Fruit fly (Drosophila melanogaster) whole organism, embryonic: ENCODE data around the gene CG15414.
A peak's percentile ranks its signal among the peaks of the same experiment; 100 is the strongest.

Source experiments
- ATbp ChIP-seq: fragments of 200-800 bp; sonication (Bioruptor generic); optimal IDR thresholded peaks from 2 replicates; lab custom pipeline; 2017; ENCODE audit warnings: missing biosample characterization, mild to moderate bottlenecking, missing genetic modification characterization, missing genetic modification reagents
- B-H1 ChIP-seq: fragments of 200-800 bp; sonication (Bioruptor generic); IDR thresholded peaks from 3 replicates; pipeline ENCODE4 v1.3.6; 2022; ENCODE audit warnings: missing biosample characterization, missing genetic modification characterization
- Blimp-1 ChIP-seq: fragments of 200-800 bp; sonication (Bioruptor generic); optimal IDR thresholded peaks from 3 replicates; lab custom pipeline; 2018; ENCODE audit warnings: missing biosample characterization, missing genetic modification characterization, mild to moderate bottlenecking, moderate library complexity, missing genetic modification reagents
- C15 ChIP-seq: fragments of 200-800 bp; sonication (Bioruptor generic); IDR thresholded peaks from 3 replicates; pipeline ENCODE4 v1.3.6; 2022; ENCODE audit warnings: missing biosample characterization, missing genetic modification characterization
- CG10274 ChIP-seq: fragments of 200-800 bp; sonication (Bioruptor generic); optimal IDR thresholded peaks from 3 replicates; lab custom pipeline; 2017; ENCODE audit warnings: missing biosample characterization, mild to moderate bottlenecking, missing genetic modification characterization
- CG10321 ChIP-seq: fragments of 200-800 bp; sonication (Bioruptor generic); IDR thresholded peaks from 2 replicates; pipeline ENCODE4 v1.3.6; 2022; ENCODE audit warnings: missing biosample characterization, missing genetic modification characterization
- CG10654 ChIP-seq: fragments of 200-800 bp; sonication (Bioruptor generic); optimal IDR thresholded peaks from 2 replicates; lab custom pipeline; 2016; ENCODE audit warnings: missing biosample characterization, missing genetic modification characterization
- CG11085 ChIP-seq: fragments of 200-800 bp; sonication (Bioruptor generic); IDR thresholded peaks from 2 replicates; pipeline ENCODE4 v1.3.6; 2022; ENCODE audit warnings: missing biosample characterization, missing genetic modification characterization
- CG11093 ChIP-seq: fragments of 200-800 bp; sonication (Bioruptor generic); IDR thresholded peaks from 3 replicates; pipeline ENCODE4 v1.3.6; 2022; ENCODE audit warnings: missing biosample characterization, missing genetic modification characterization
- CG11504 ChIP-seq: fragments of 200-800 bp; sonication (Bioruptor generic); optimal IDR thresholded peaks from 3 replicates; lab custom pipeline; 2019; ENCODE audit warnings: missing biosample characterization, mild to moderate bottlenecking, missing genetic modification characterization, moderate library complexity
- CG12071 ChIP-seq: fragments of 200-800 bp; sonication (Bioruptor generic); optimal IDR thresholded peaks from 3 replicates; lab custom pipeline; 2018; ENCODE audit warnings: missing biosample characterization, mild to moderate bottlenecking, missing genetic modification characterization
- CG12942 ChIP-seq: fragments of 200-800 bp; sonication (Bioruptor generic); optimal IDR thresholded peaks from 3 replicates; lab custom pipeline; 2016; ENCODE audit warnings: missing biosample characterization, missing genetic modification characterization
- CG13624 ChIP-seq: fragments of 200-800 bp; sonication (Bioruptor generic); optimal IDR thresholded peaks from 2 replicates; lab custom pipeline; 2016; ENCODE audit warnings: missing biosample characterization, missing genetic modification characterization
- CG14965 ChIP-seq: fragments of 200-800 bp; sonication (Bioruptor generic); optimal IDR thresholded peaks from 2 replicates; lab custom pipeline; 2016; ENCODE audit warnings: missing biosample characterization, missing genetic modification characterization, borderline replicate concordance
- CG31388 ChIP-seq: fragments of 200-800 bp; sonication (Bioruptor generic); optimal IDR thresholded peaks from 2 replicates; lab custom pipeline; 2016; ENCODE audit warnings: missing biosample characterization, missing genetic modification characterization
- CG32772 ChIP-seq: fragments of 200-800 bp; sonication (Bioruptor generic); IDR thresholded peaks from 2 replicates; pipeline ENCODE4 v1.3.6; 2022; ENCODE audit warnings: missing biosample characterization, missing genetic modification characterization
- CG33557 ChIP-seq: fragments of 200-800 bp; sonication (Bioruptor generic); optimal IDR thresholded peaks from 2 replicates; lab custom pipeline; 2019; ENCODE audit warnings: missing biosample characterization, mild to moderate bottlenecking, missing genetic modification characterization, moderate library complexity
- CG4328 ChIP-seq: fragments of 200-800 bp; sonication (Bioruptor generic); optimal IDR thresholded peaks from 3 replicates; lab custom pipeline; 2017; ENCODE audit warnings: missing biosample characterization, missing genetic modification reagents, missing genetic modification characterization
- CG6791 ChIP-seq: fragments of 200-800 bp; sonication (Bioruptor generic); IDR thresholded peaks from 3 replicates; pipeline ENCODE4 v1.3.6; 2022; ENCODE audit warnings: missing biosample characterization, missing genetic modification characterization; ENCODE audit not compliant: partially characterized antibody
- CG7372 ChIP-seq: fragments of 200-800 bp; sonication (Bioruptor generic); IDR thresholded peaks from 2 replicates; pipeline ENCODE4 v1.3.6; 2022; ENCODE audit warnings: missing biosample characterization, missing genetic modification characterization
- CG8290 ChIP-seq, 3 experiments: fragments of 200-800 bp; sonication (Bioruptor generic); optimal IDR thresholded peaks; 2 replicates each; lab custom pipeline; 2016 to 2019; ENCODE audit warnings: missing biosample characterization in 3 of 3, missing genetic modification characterization in 3 of 3, mild to moderate bottlenecking in 2 of 3, moderate library complexity in 1 of 3
- CG9817 ChIP-seq: fragments of 200-800 bp; sonication (Bioruptor generic); optimal IDR thresholded peaks from 2 replicates; lab custom pipeline; 2018; ENCODE audit warnings: missing biosample characterization, mild to moderate bottlenecking, missing genetic modification characterization, moderate library complexity
- Chrac-16 ChIP-seq: fragments of 200-800 bp; sonication (Bioruptor generic); optimal IDR thresholded peaks from 3 replicates; lab custom pipeline; 2016; ENCODE audit warnings: missing biosample characterization, missing genetic modification characterization
- CoRest ChIP-seq: fragments of 200-800 bp; sonication (Bioruptor generic); optimal IDR thresholded peaks from 3 replicates; lab custom pipeline; 2018; ENCODE audit warnings: missing biosample characterization, mild to moderate bottlenecking, missing genetic modification characterization, moderate library complexity
- Dref ChIP-seq: fragments of 200-800 bp; sonication (Bioruptor generic); IDR thresholded peaks from 2 replicates; pipeline ENCODE4 v1.3.6; 2022; ENCODE audit warnings: missing biosample characterization, missing genetic modification characterization
- HLH54F ChIP-seq: fragments of 200-800 bp; sonication (Bioruptor generic); optimal IDR thresholded peaks from 3 replicates; lab custom pipeline; 2016; ENCODE audit warnings: missing biosample characterization, missing genetic modification characterization
- Hmr ChIP-seq: fragments of 200-800 bp; sonication (Bioruptor generic); optimal IDR thresholded peaks from 3 replicates; lab custom pipeline; 2017; ENCODE audit warnings: mild to moderate bottlenecking, missing biosample characterization, missing genetic modification reagents, missing genetic modification characterization
- Lpt ChIP-seq: fragments of >200 bp; optimal IDR thresholded peaks from 2 replicates; lab custom pipeline; 2018; ENCODE audit warnings: missing biosample characterization, missing genetic modification characterization
- NFAT ChIP-seq: fragments of 200-800 bp; sonication (Bioruptor generic); IDR thresholded peaks from 2 replicates; pipeline ENCODE4 v1.3.6; 2022; ENCODE audit warnings: missing biosample characterization, missing genetic modification characterization
- Trl ChIP-seq, 3 experiments: fragments of >200 bp in 2 of 3; fragments of 200-800 bp in 1 of 3; sonication (Bioruptor generic) in 1 of 3; optimal IDR thresholded peaks; 2 replicates in 1 of 3; 3 replicates in 2 of 3; lab custom pipeline; 2016 to 2017; ENCODE audit warnings: missing biosample characterization in 1 of 3, missing genetic modification characterization in 1 of 3
- YL-1 ChIP-seq: fragments of 200-800 bp; sonication (Bioruptor generic); optimal IDR thresholded peaks from 3 replicates; lab custom pipeline; 2017; ENCODE audit warnings: missing biosample characterization, mild to moderate bottlenecking, missing genetic modification characterization
- abd-A ChIP-seq: fragments of 200-800 bp; sonication (Bioruptor generic); optimal IDR thresholded peaks from 3 replicates; lab custom pipeline; 2019; ENCODE audit warnings: missing biosample characterization, mild to moderate bottlenecking, missing genetic modification characterization, moderate library complexity
- aop ChIP-seq: fragments of 200-800 bp; sonication (Bioruptor generic); IDR thresholded peaks from 2 replicates; pipeline ENCODE4 v1.3.6; 2022; ENCODE audit warnings: missing biosample characterization, missing genetic modification characterization
- az2 ChIP-seq: fragments of 200-800 bp; sonication (Bioruptor generic); optimal IDR thresholded peaks from 3 replicates; lab custom pipeline; 2016; ENCODE audit warnings: missing biosample characterization, missing genetic modification characterization
- ewg ChIP-seq: fragments of 200-800 bp; sonication (Bioruptor generic); optimal IDR thresholded peaks from 3 replicates; lab custom pipeline; 2017; ENCODE audit warnings: mild to moderate bottlenecking, missing biosample characterization, missing genetic modification reagents, missing genetic modification characterization
- gsb ChIP-seq: fragments of 200-800 bp; sonication (Bioruptor generic); IDR thresholded peaks from 2 replicates; pipeline ENCODE4 v1.3.6; 2022; ENCODE audit warnings: missing biosample characterization, missing genetic modification characterization
- gsb-n ChIP-seq: fragments of 200-800 bp; sonication (Bioruptor generic); optimal IDR thresholded peaks from 3 replicates; lab custom pipeline; 2018; ENCODE audit warnings: missing biosample characterization, mild to moderate bottlenecking, missing genetic modification characterization
- ham ChIP-seq: fragments of 200-800 bp; sonication (Bioruptor generic); IDR thresholded peaks from 2 replicates; pipeline ENCODE4 v1.3.6; 2022; ENCODE audit warnings: missing biosample characterization, missing genetic modification characterization
- hbn ChIP-seq: fragments of 200-800 bp; sonication (Bioruptor generic); IDR thresholded peaks from 2 replicates; pipeline ENCODE4 v1.3.6; 2022; ENCODE audit warnings: missing biosample characterization, missing genetic modification characterization; ENCODE audit not compliant: partially characterized antibody
- hkb ChIP-seq, 2 experiments: fragments of 200-800 bp in 1 of 2; fragments of >200 bp in 1 of 2; sonication (Bioruptor generic) in 1 of 2; IDR thresholded peaks in 1 of 2; optimal IDR thresholded peaks in 1 of 2; 2 replicates each; pipeline versions ENCODE4 v1.3.6 to Lab custom; 2017 to 2022; ENCODE audit warnings: missing biosample characterization in 1 of 2, missing genetic modification characterization in 1 of 2
- inv ChIP-seq: fragments of 200-800 bp; sonication (Bioruptor generic); IDR thresholded peaks from 2 replicates; pipeline ENCODE4 v1.3.6; 2022; ENCODE audit warnings: missing biosample characterization, missing genetic modification characterization; ENCODE audit not compliant: partially characterized antibody
- lmd ChIP-seq: fragments of 200-800 bp; sonication (Bioruptor generic); IDR thresholded peaks from 2 replicates; pipeline ENCODE4 v1.3.6; 2022; ENCODE audit warnings: missing biosample characterization, missing genetic modification characterization
- nerfin-1 ChIP-seq: fragments of 200-800 bp; sonication (Bioruptor generic); optimal IDR thresholded peaks from 3 replicates; lab custom pipeline; 2019; ENCODE audit warnings: missing biosample characterization, mild to moderate bottlenecking, missing genetic modification characterization, moderate library complexity
- pum ChIP-seq: fragments of 200-800 bp; sonication (Bioruptor generic); optimal IDR thresholded peaks from 2 replicates; lab custom pipeline; 2016; ENCODE audit warnings: missing biosample characterization, missing genetic modification characterization
- slbo ChIP-seq: fragments of 200-800 bp; sonication (Bioruptor generic); IDR thresholded peaks from 2 replicates; pipeline ENCODE4 v1.3.6; 2022; ENCODE audit warnings: missing biosample characterization, missing genetic modification characterization
- sr ChIP-seq: fragments of 200-800 bp; sonication (Bioruptor generic); IDR thresholded peaks from 3 replicates; pipeline ENCODE4 v1.3.6; 2022; ENCODE audit warnings: missing biosample characterization, missing genetic modification characterization
- sug ChIP-seq: fragments of 200-800 bp; optimal IDR thresholded peaks from 2 replicates; lab custom pipeline; 2019; ENCODE audit warnings: missing biosample characterization, mild to moderate bottlenecking, missing genetic modification characterization, moderate library complexity
- ttk ChIP-seq: fragments of 200-800 bp; sonication (Bioruptor generic); IDR thresholded peaks from 2 replicates; pipeline ENCODE4 v2.1.2; 2022; ENCODE audit warnings: missing biosample characterization, missing genetic modification characterization

Gene CG15414

dm6 chr2L:3477057-3477755, 13.7 kb downstream of the CG15414 start (continued):
- TF ChIP-seq CG4328 (GFP tag; lab: Kevin White, UChicago) (no peak), YL-1 (GFP tag; lab: Kevin White, UChicago) (no peak), gsb-n (no peak), CG10274 (no peak), C15 (GFP tag; lab: Robert Waterston, UW) (no peak), CG11504 (tag; lab: Kevin White, UChicago) (peak; percentile 62), CG12942 (peak; percentile 47), nerfin-1 (no peak), gsb (no peak), Hmr (GFP tag; lab: Kevin White, UChicago) (peak; percentile 28), hkb (optimal IDR thresholded peaks at IDR 0.05; lab: Kevin White, UChicago) (no peak), hkb (GFP tag; IDR thresholded peaks at IDR 0.05; lab: Robert Waterston, UW) (no peak), HLH54F (GFP tag; lab: Kevin White, UChicago) (peak; percentile 51), slbo (GFP tag; lab: Robert Waterston, UW) (peak; percentile 50; the same call in 1 of the 2 replicates), CG10654 (GFP tag; lab: Kevin White, UChicago) (peak; percentile 13), Dref (no peak), CG11093 (GFP tag; lab: Robert Waterston, UW) (no peak), ham (no peak), Trl (optimal IDR thresholded peaks at IDR 0.05; lab: Kevin White, UChicago) (no peak), Trl (GFP tag; optimal IDR thresholded peaks at IDR 0.05; lab: Kevin White, UChicago) (no peak), CG9817 (tag; lab: Kevin White, UChicago) (peak; percentile 39), CoRest (tag; lab: Kevin White, UChicago) (peak; percentile 65), B-H1 (GFP tag; lab: Robert Waterston, UW) (peak; percentile 27; the same call in 1 of the 3 replicates), CG7372 (GFP tag; lab: Robert Waterston, UW) (no peak), CG6791 (0 out of 3 replicates have a peak, but pooled peaks have one; percentile 14), CG31388 (GFP tag; lab: Kevin White, UChicago) (no peak), ATbp (GFP tag; lab: Kevin White, UChicago) (no peak), NFAT (GFP tag; lab: Robert Waterston, UW) (no peak), az2 (GFP tag; lab: Kevin White, UChicago) (peak; percentile 44), CG14965 (GFP tag; lab: Kevin White, UChicago) (no peak), Chrac-16 (GFP tag; lab: Kevin White, UChicago) (no peak), hbn (no peak)

dm6 chr2L:3476399-3477056, 14.3 kb downstream of the CG15414 start:
- TF ChIP-seq inv (GFP tag; lab: Robert Waterston, UW): no peak
- peak; percentile 81 for TF ChIP-seq ewg
- TF ChIP-seq aop (GFP tag; lab: Robert Waterston, UW): no peak
- TF ChIP-seq Lpt (GFP tag; lab: Kevin White, UChicago): no peak
- TF ChIP-seq CG33557 (GFP tag; lab: Kevin White, UChicago): peak; percentile 45
- peak; percentile 42 for TF ChIP-seq abd-A (tag; lab: Kevin White, UChicago)
- peak; percentile 34 to 49 for TF ChIP-seq Trl (optimal IDR thresholded peaks at IDR 0.05; lab: Kevin White, UChicago)
- TF ChIP-seq Trl (GFP tag; optimal IDR thresholded peaks at IDR 0.05; lab: Kevin White, UChicago): no peak
- TF ChIP-seq Blimp-1 (GFP tag; lab: Kevin White, UChicago): peak; percentile 98
- TF ChIP-seq CG12071 (GFP tag; lab: Kevin White, UChicago): no peak
- no peak for TF ChIP-seq sr
- no peak for TF ChIP-seq pum
- TF ChIP-seq CG13624: peak; percentile 83
- TF ChIP-seq lmd (GFP tag; lab: Robert Waterston, UW): no peak
- TF ChIP-seq ttk (GFP tag; lab: Robert Waterston, UW): peak; percentile 30; the same call in 1 of the 2 replicates
- TF ChIP-seq CG11085 (GFP tag; lab: Robert Waterston, UW): no peak
- TF ChIP-seq CG8290 (GFP tag; optimal IDR thresholded peaks at IDR 0.05; lab: Kevin White, UChicago): no peak
- peak in 1 of 2 experiments; percentile 7 for TF ChIP-seq CG8290 (tag; optimal IDR thresholded peaks at IDR 0.05; lab: Kevin White, UChicago)
- no peak for TF ChIP-seq CG32772 (GFP tag; lab: Robert Waterston, UW)
- TF ChIP-seq sug (tag; lab: Kevin White, UChicago): peak; percentile 6
- TF ChIP-seq CG10321 (GFP tag; lab: Robert Waterston, UW): peak; percentile 93
